Fruit fly (Drosophila melanogaster): Measurements from ENCODE around the gene CG17260.

Gene CG17260

DNA sequence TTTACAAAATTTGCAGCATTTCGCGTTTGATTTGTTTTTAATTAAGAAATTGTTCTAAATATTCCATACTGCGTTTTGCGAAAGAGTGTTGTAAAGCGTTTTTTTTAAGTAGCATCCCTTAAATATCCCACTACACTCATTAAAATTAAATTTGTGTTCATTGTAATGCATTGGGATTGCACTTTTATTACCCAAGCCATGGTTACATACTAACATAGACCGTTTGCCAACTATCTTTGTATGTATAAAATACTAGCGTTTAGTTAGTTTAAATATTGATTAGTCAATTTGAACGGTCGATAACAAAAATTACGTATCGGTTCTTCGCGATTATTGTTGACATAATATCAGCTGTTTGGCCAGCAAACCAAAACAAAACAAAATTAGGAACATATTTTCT lies 2.7 kb downstream of the CG17260 start, which contains the start of the genes cnir and CG17221 (continued):
- no peak for TF ChIP-seq CG10321 (GFP tag; IDR thresholded peaks at IDR 0.05)
- no peak for TF ChIP-seq Gug (GFP tag; IDR thresholded peaks at IDR 0.05)
- TF ChIP-seq da (GFP tag; optimal IDR thresholded peaks at IDR 0.05), result peak; percentile 6
- peak; percentile 74 for TF ChIP-seq NC2β (GFP tag; optimal IDR thresholded peaks at IDR 0.05)
- no peak for TF ChIP-seq CG1792 (GFP tag; optimal IDR thresholded peaks at IDR 0.05)
- TF ChIP-seq CG9797 (GFP tag; optimal IDR thresholded peaks at IDR 0.05), result peak; percentile 27
- no peak for TF ChIP-seq cg (GFP tag; optimal IDR thresholded peaks at IDR 0.05)
- no peak for TF ChIP-seq h (optimal IDR thresholded peaks at IDR 0.05)
- 0 out of 2 replicates have a peak, but pooled peaks have one; percentile 9 for TF ChIP-seq CG11085 (GFP tag; IDR thresholded peaks at IDR 0.05)
- TF ChIP-seq CG3065 (GFP tag; optimal IDR thresholded peaks at IDR 0.05), result no peak
- TF ChIP-seq btn (GFP tag; optimal IDR thresholded peaks at IDR 0.05), result peak; percentile 38
- peak; percentile 43 for TF ChIP-seq dm (GFP tag; optimal IDR thresholded peaks at IDR 0.05)
- TF ChIP-seq Drgx (GFP tag; IDR thresholded peaks at IDR 0.05), result no peak
- no peak for TF ChIP-seq crol (GFP tag; IDR thresholded peaks at IDR 0.05)
- peak; percentile 64 for TF ChIP-seq Bteb2 (GFP tag; optimal IDR thresholded peaks at IDR 0.05)
- peak; percentile 72 for TF ChIP-seq CG1603 (tag; optimal IDR thresholded peaks at IDR 0.05)
- TF ChIP-seq CG31365 (tag; optimal IDR thresholded peaks at IDR 0.05), result peak; percentile 22
- TF ChIP-seq CG3847 (GFP tag; IDR thresholded peaks at IDR 0.05), result peak; percentile 63; the same call in 1 of the 2 replicates
- no peak for TF ChIP-seq lov (optimal IDR thresholded peaks at IDR 0.05)
- TF ChIP-seq lov (GFP tag; IDR thresholded peaks at IDR 0.05), result no peak
- peak; percentile 53 for TF ChIP-seq CG31441 (GFP tag; IDR thresholded peaks at IDR 0.05)
- TF ChIP-seq CG13424 (tag; optimal IDR thresholded peaks at IDR 0.05), result peak; percentile 74
- TF ChIP-seq CG13296 (GFP tag; optimal IDR thresholded peaks at IDR 0.05), result peak; percentile 63
- peak; percentile 50 for TF ChIP-seq CG7372 (GFP tag; IDR thresholded peaks at IDR 0.05)
- TF ChIP-seq CG4360 (GFP tag; IDR thresholded peaks at IDR 0.05), result no peak
- TF ChIP-seq CG6813 (GFP tag; optimal IDR thresholded peaks at IDR 0.05), result no peak
- no peak for TF ChIP-seq jing (GFP tag; optimal IDR thresholded peaks at IDR 0.05)
- TF ChIP-seq Mes4 (GFP tag; optimal IDR thresholded peaks at IDR 0.05), result peak; percentile 46
- peak; percentile 78 for TF ChIP-seq sug (tag; optimal IDR thresholded peaks at IDR 0.05)
- peak; percentile 93 for TF ChIP-seq sens (GFP tag)
- TF ChIP-seq CG10979 (tag; optimal IDR thresholded peaks at IDR 0.05), result peak; percentile 50
- TF ChIP-seq CG2202 (tag; optimal IDR thresholded peaks at IDR 0.05), result peak; percentile 23
- TF ChIP-seq caup (GFP tag; optimal IDR thresholded peaks at IDR 0.05; ENCODE audit: severe bottlenecking), result peak; percentile 58
- peak; percentile 73 for TF ChIP-seq shn (GFP tag; optimal IDR thresholded peaks at IDR 0.05)
- no peak for TF ChIP-seq CG17612 (GFP tag; IDR thresholded peaks at IDR 0.05)
- TF ChIP-seq Adf1 (GFP tag; IDR thresholded peaks at IDR 0.05), result no peak; the same call in 1 of the 2 replicates
- no peak for TF ChIP-seq CG32772 (GFP tag; IDR thresholded peaks at IDR 0.05)
- TF ChIP-seq tio (GFP tag; optimal IDR thresholded peaks at IDR 0.05), result no peak
- peak; percentile 19 for TF ChIP-seq CG1647 (GFP tag; optimal IDR thresholded peaks at IDR 0.05)
- no peak for TF ChIP-seq CG11560 (tag; IDR thresholded peaks at IDR 0.05)
- no peak for TF ChIP-seq Bdp1 (GFP tag; optimal IDR thresholded peaks at IDR 0.05)
- TF ChIP-seq lab (GFP tag; optimal IDR thresholded peaks at IDR 0.05), result peak; percentile 77
- TF ChIP-seq CG11398 (GFP tag; optimal IDR thresholded peaks at IDR 0.05), result peak; percentile 38
- no peak for TF ChIP-seq B-H1 (GFP tag; IDR thresholded peaks at IDR 0.05)
- TF ChIP-seq CG8281 (tag; optimal IDR thresholded peaks at IDR 0.05), result peak; percentile 21
- TF ChIP-seq fd96Cb (tag; optimal IDR thresholded peaks at IDR 0.05), result peak; percentile 42
- no peak for TF ChIP-seq CG7963 (GFP tag; IDR thresholded peaks at IDR 0.05; ENCODE audit: partially characterized antibody)
- peak; percentile 88 for TF ChIP-seq CG4617 (GFP tag; optimal IDR thresholded peaks at IDR 0.05; ENCODE audit: borderline replicate concordance)
- TF ChIP-seq CG2875 (GFP tag; optimal IDR thresholded peaks at IDR 0.05), result no peak
- TF ChIP-seq kah (GFP tag; optimal IDR thresholded peaks at IDR 0.05), result no peak
- TF ChIP-seq HmgZ (tag; optimal IDR thresholded peaks at IDR 0.05), result peak; percentile 71
- no peak for TF ChIP-seq CG10565 (GFP tag; optimal IDR thresholded peaks at IDR 0.05)

Measured in whole organism, embryonic.